Worm (Caenorhabditis elegans) whole organism, young adult: ENCODE measurements around the gene zip-6.
A peak's percentile ranks its signal among the peaks of the same experiment; 100 is the strongest.

Experiments
- C17E4.6 ChIP-seq: fragments of 200-800 bp; sonication (Bioruptor generic); IDR thresholded peaks from 2 replicates; pipeline ENCODE4 v1.3.6; 2022; ENCODE audit warnings: missing genetic modification reagents, missing genetic modification characterization, missing compliant biosample characterization
- D2030.7 ChIP-seq: fragments of 200-800 bp; sonication (Bioruptor generic); IDR thresholded peaks from 2 replicates; pipeline ENCODE4 v1.3.6; 2022; ENCODE audit warnings: missing genetic modification reagents, missing genetic modification characterization, missing compliant biosample characterization
- F33H1.4 ChIP-seq: fragments of 200-800 bp; sonication (Bioruptor generic); IDR thresholded peaks from 2 replicates; pipeline ENCODE4 v1.3.6; 2022; ENCODE audit warnings: missing genetic modification reagents, missing genetic modification characterization, missing compliant biosample characterization
- K12H6.12 ChIP-seq: fragments of 200-800 bp; sonication (Bioruptor generic); optimal IDR thresholded peaks from 2 replicates; lab custom pipeline; 2018; ENCODE audit warnings: mild to moderate bottlenecking, missing genetic modification characterization, missing compliant biosample characterization
- aptf-2 ChIP-seq: fragments of 200-800 bp; sonication (Bioruptor generic); conservative IDR thresholded peaks from 2 replicates; pipeline ENCODE4 v1.3.6; 2022; ENCODE audit warnings: missing genetic modification reagents, missing genetic modification characterization, missing compliant biosample characterization
- aptf-3 ChIP-seq: fragments of 200-800 bp; sonication (Bioruptor generic); IDR thresholded peaks from 2 replicates; pipeline ENCODE4 v1.3.6; 2022; ENCODE audit warnings: missing genetic modification characterization, missing compliant biosample characterization
- attf-3 ChIP-seq: fragments of 200-800 bp; sonication (Bioruptor generic); conservative IDR thresholded peaks from 2 replicates; pipeline ENCODE4 v1.3.6; 2022; ENCODE audit warnings: missing genetic modification reagents, missing genetic modification characterization, missing compliant biosample characterization
- attf-5 ChIP-seq: fragments of 200-800 bp; sonication (Bioruptor generic); optimal IDR thresholded peaks from 2 replicates; lab custom pipeline; 2018; ENCODE audit warnings: mild to moderate bottlenecking, missing genetic modification characterization, missing compliant biosample characterization
- cebp-1 ChIP-seq, 2 experiments: fragments of 200-800 bp in 1 of 2; sonication (Bioruptor generic) in 1 of 2; sonication (generic microtip) in 1 of 2; IDR thresholded peaks in 1 of 2; optimal IDR thresholded peaks in 1 of 2; 2 replicates each; pipeline versions ENCODE4 v1.3.6 to Lab custom; 2017 to 2022; ENCODE audit warnings: missing compliant biosample characterization in 2 of 2, missing genetic modification characterization in 2 of 2, mild to moderate bottlenecking in 1 of 2, missing genetic modification reagents in 1 of 2, moderate library complexity in 1 of 2
- cebp-2 ChIP-seq: fragments of 200-800 bp; sonication (Bioruptor generic); IDR thresholded peaks from 2 replicates; pipeline ENCODE4 v1.3.6; 2022; ENCODE audit warnings: missing genetic modification characterization, missing compliant biosample characterization
- ceh-100 ChIP-seq: fragments of 200-800 bp; sonication (Bioruptor generic); IDR thresholded peaks from 2 replicates; pipeline ENCODE4 v1.3.6; 2022; ENCODE audit warnings: missing genetic modification reagents, missing genetic modification characterization, missing compliant biosample characterization
- dox-1 ChIP-seq: fragments of 200-800 bp; sonication (Bioruptor generic); IDR thresholded peaks from 2 replicates; pipeline ENCODE4 v1.3.6; 2022; ENCODE audit warnings: missing genetic modification reagents, missing genetic modification characterization, missing compliant biosample characterization
- dpff-1 ChIP-seq: sonication (generic microtip); optimal IDR thresholded peaks from 2 replicates; lab custom pipeline; 2017; ENCODE audit warnings: mild to moderate bottlenecking, missing genetic modification characterization, missing compliant biosample characterization
- dpl-1 ChIP-seq: fragments of 150-350 bp; optimal IDR thresholded peaks from 2 replicates; lab custom pipeline; 2014; ENCODE audit warnings: missing biosample characterization, missing genetic modification reagents, missing genetic modification characterization
- efl-1 ChIP-seq: fragments of 150-350 bp; optimal IDR thresholded peaks from 2 replicates; lab custom pipeline; 2014; ENCODE audit warnings: missing biosample characterization, missing genetic modification reagents, missing genetic modification characterization
- egl-44 ChIP-seq: fragments of 200-800 bp; sonication (Bioruptor generic); IDR thresholded peaks from 2 replicates; pipeline ENCODE4 v1.3.6; 2022; ENCODE audit warnings: missing genetic modification reagents, missing genetic modification characterization, missing compliant biosample characterization
- egrh-3 ChIP-seq: fragments of 200-800 bp; sonication (Bioruptor generic); IDR thresholded peaks from 2 replicates; pipeline ENCODE4 v1.3.6; 2022; ENCODE audit warnings: missing genetic modification reagents, missing genetic modification characterization, missing compliant biosample characterization
- hlh-26 ChIP-seq: fragments of 200-800 bp; sonication (Bioruptor generic); conservative IDR thresholded peaks from 2 replicates; pipeline ENCODE4 v1.3.6; 2022; ENCODE audit warnings: missing genetic modification reagents, missing genetic modification characterization, missing compliant biosample characterization
- hmg-20 ChIP-seq: fragments of 200-800 bp; sonication (Bioruptor generic); IDR thresholded peaks from 2 replicates; pipeline ENCODE4 v1.3.6; 2022; ENCODE audit warnings: missing genetic modification reagents, missing genetic modification characterization, missing compliant biosample characterization
- hrde-1 ChIP-seq: sonication (generic microtip); optimal IDR thresholded peaks from 2 replicates; lab custom pipeline; 2016; ENCODE audit warnings: missing genetic modification characterization, mild to moderate bottlenecking, missing compliant biosample characterization, moderate library complexity, missing genotype, missing genetic modification reagents, borderline replicate concordance
- lag-1 ChIP-seq: fragments of 200-800 bp; sonication (Bioruptor generic); IDR thresholded peaks from 2 replicates; pipeline ENCODE4 v1.3.6; 2022; ENCODE audit warnings: missing genetic modification reagents, missing genetic modification characterization, missing compliant biosample characterization
- let-607 ChIP-seq, 2 experiments: fragments of 200-800 bp in 1 of 2; sonication (Bioruptor generic) in 1 of 2; sonication (generic microtip) in 1 of 2; optimal IDR thresholded peaks; 2 replicates each; lab custom pipeline; 2016 to 2018; ENCODE audit warnings: mild to moderate bottlenecking in 2 of 2, missing compliant biosample characterization in 2 of 2, missing genetic modification characterization in 2 of 2, moderate library complexity in 2 of 2, missing genotype in 1 of 2
- lin-26 ChIP-seq: fragments of 200-800 bp; sonication (Bioruptor generic); IDR thresholded peaks from 2 replicates; pipeline ENCODE4 v1.3.6; 2022; ENCODE audit warnings: missing genetic modification reagents, missing genetic modification characterization, missing compliant biosample characterization
- lsy-27 ChIP-seq: sonication (generic microtip); optimal IDR thresholded peaks from 2 replicates; lab custom pipeline; 2017; ENCODE audit warnings: missing genetic modification characterization, mild to moderate bottlenecking, missing compliant biosample characterization, antibody characterized with exemption, missing genotype, borderline replicate concordance; ENCODE audit not compliant: insufficient read depth
- mcd-1 ChIP-seq: fragments of 200-800 bp; sonication (Bioruptor generic); IDR thresholded peaks from 2 replicates; pipeline ENCODE4 v1.3.6; 2022; ENCODE audit warnings: missing genetic modification reagents, missing genetic modification characterization, missing compliant biosample characterization
- mel-28 ChIP-seq: sonication (generic microtip); optimal IDR thresholded peaks from 2 replicates; lab custom pipeline; 2016; ENCODE audit warnings: borderline replicate concordance, mild to moderate bottlenecking, missing genetic modification characterization, missing compliant biosample characterization
- nfya-2 ChIP-seq: fragments of 200-800 bp; sonication (Bioruptor generic); IDR thresholded peaks from 2 replicates; pipeline ENCODE4 v1.3.6; 2022; ENCODE audit warnings: missing genetic modification reagents, missing genetic modification characterization, missing compliant biosample characterization
- nfyb-1 ChIP-seq: fragments of 200-800 bp; sonication (Bioruptor generic); IDR thresholded peaks from 2 replicates; pipeline ENCODE4 v1.3.6; 2022; ENCODE audit warnings: missing genetic modification reagents, missing genetic modification characterization, missing compliant biosample characterization
- nhr-80 ChIP-seq: sonication (generic microtip); optimal IDR thresholded peaks from 2 replicates; lab custom pipeline; 2016; ENCODE audit warnings: missing genetic modification characterization, missing compliant biosample characterization
- rcor-1 ChIP-seq: fragments of 200-800 bp; sonication (Bioruptor generic); IDR thresholded peaks from 2 replicates; pipeline ENCODE4 v1.3.6; 2022; ENCODE audit warnings: missing genetic modification reagents, missing genetic modification characterization, missing compliant biosample characterization
- somi-1 ChIP-seq: fragments of 200-800 bp; sonication (Bioruptor generic); optimal IDR thresholded peaks from 2 replicates; lab custom pipeline; 2018; ENCODE audit warnings: mild to moderate bottlenecking, missing genetic modification characterization, missing compliant biosample characterization
- zfh-2 ChIP-seq: fragments of 200-800 bp; sonication (Bioruptor generic); conservative IDR thresholded peaks from 2 replicates; pipeline ENCODE4 v1.3.6; 2022; ENCODE audit warnings: missing genetic modification reagents, missing genetic modification characterization, missing compliant biosample characterization
- zim-3 ChIP-seq: sonication (generic microtip); optimal IDR thresholded peaks from 2 replicates; lab custom pipeline; 2017; ENCODE audit warnings: mild to moderate bottlenecking, missing genetic modification characterization, moderate library complexity, missing compliant biosample characterization
- ztf-25 ChIP-seq: fragments of 200-800 bp; sonication (Bioruptor generic); IDR thresholded peaks from 2 replicates; pipeline ENCODE4 v1.3.6; 2022; ENCODE audit warnings: missing genetic modification reagents, missing genetic modification characterization, missing compliant biosample characterization
- ztf-28 ChIP-seq: fragments of 200-800 bp; sonication (Bioruptor generic); IDR thresholded peaks from 2 replicates; pipeline ENCODE4 v1.3.6; 2022; ENCODE audit warnings: missing genetic modification reagents, missing genetic modification characterization, missing compliant biosample characterization

Gene zip-6

ce11 chrIV:11212978-11213377 lies 5.0 kb downstream of the zip-6 start:
- TF ChIP-seq dpff-1: no peak
- no peak for TF ChIP-seq dpl-1

- peak; percentile 70 for TF ChIP-seq nhr-80 (tag; lab: Kevin White, UChicago)
- no peak for TF ChIP-seq rcor-1
- no peak for TF ChIP-seq hlh-26
These were observed 6.4 kb downstream of the zip-6 start for ce11 chrIV:11211547-11211946.

ce11 chrIV:11210781-11211256 lies 7.1 kb downstream of the zip-6 start, which contains the start of gene adk-1:
Gene adk-1 (minus strand): TSS chrIV:11210831.
- TF ChIP-seq attf-3 (GFP tag; lab: Robert Waterston, UW) (peak; percentile 83), lin-26 (GFP tag; lab: Robert Waterston, UW) (no peak), mel-28 (tag; lab: Kevin White, UChicago) (no peak), hmg-20 (no peak)

ce11 chrIV:11207186-11207585 lies 10.8 kb downstream of the zip-6 start, which contains the start of gene R07H5.9:
Gene R07H5.9 (plus strand): TSS chrIV:11207486.
- TF ChIP-seq efl-1 (GFP tag; lab: Kevin White, UChicago) (no peak), attf-3 (GFP tag; lab: Robert Waterston, UW) (no peak), nfyb-1 (no peak), mcd-1 (GFP tag; lab: Robert Waterston, UW) (no peak), nfya-2 (no peak), lsy-27 (tag; lab: Kevin White, UChicago) (no peak), F33H1.4 (no peak), hrde-1 (no peak), let-607 (tag; optimal IDR thresholded peaks at IDR 0.05; lab: Kevin White, UChicago) (no peak), zfh-2 (GFP tag; lab: Robert Waterston, UW) (no peak), zim-3 (no peak), attf-5 (GFP tag; lab: Kevin White, UChicago) (no peak), dpl-1 (no peak), egl-44 (GFP tag; lab: Robert Waterston, UW) (no peak), K12H6.12 (tag; lab: Kevin White, UChicago) (no peak), aptf-3 (no peak), lag-1 (GFP tag; lab: Robert Waterston, UW) (no peak), somi-1 (GFP tag; lab: Kevin White, UChicago) (no peak), cebp-2 (GFP tag; lab: Robert Waterston, UW) (no peak)

ce11 chrIV:11202389-11202788 lies 15.5 kb downstream of the zip-6 start, which contains the start of gene R07H5.11:
Gene R07H5.11 (plus strand): TSS chrIV:11202768.
- TF ChIP-seq cebp-1 (GFP tag; IDR thresholded peaks at IDR 0.05; lab: Robert Waterston, UW): peak; percentile 78
- TF ChIP-seq cebp-1 (tag; optimal IDR thresholded peaks at IDR 0.05; lab: Kevin White, UChicago): peak; percentile 70
- TF ChIP-seq mcd-1 (GFP tag; lab: Robert Waterston, UW): peak; percentile 60

- TF ChIP-seq aptf-2 (GFP tag; lab: Robert Waterston, UW) (peak; percentile 74), ceh-100 (GFP tag; lab: Robert Waterston, UW) (peak; percentile 89), mcd-1 (GFP tag; lab: Robert Waterston, UW) (peak; percentile 77), C17E4.6 (peak; percentile 27; the same call in 1 of the 2 replicates), dox-1 (GFP tag; lab: Robert Waterston, UW) (0 out of 2 replicates have a peak, but pooled peaks have one; percentile 45), egrh-3 (peak; percentile 47; the same call in 1 of the 2 replicates), ztf-25 (GFP tag; lab: Robert Waterston, UW) (peak; percentile 81), attf-3 (GFP tag; lab: Robert Waterston, UW) (0 out of 2 replicates have a peak, but pooled peaks have one; percentile 38), D2030.7 (GFP tag; lab: Robert Waterston, UW) (peak; percentile 49), ztf-28 (GFP tag; lab: Robert Waterston, UW) (peak; percentile 78; the same call in 1 of the 2 replicates)
These were observed 17.3 kb downstream of the zip-6 start for ce11 chrIV:11200682-11201081.
